Worm (Caenorhabditis elegans): ENCODE results near the gene cex-1.
A peak's percentile ranks its signal among the peaks of the same experiment; 100 is the strongest.

The cex-1 gene

DNA sequence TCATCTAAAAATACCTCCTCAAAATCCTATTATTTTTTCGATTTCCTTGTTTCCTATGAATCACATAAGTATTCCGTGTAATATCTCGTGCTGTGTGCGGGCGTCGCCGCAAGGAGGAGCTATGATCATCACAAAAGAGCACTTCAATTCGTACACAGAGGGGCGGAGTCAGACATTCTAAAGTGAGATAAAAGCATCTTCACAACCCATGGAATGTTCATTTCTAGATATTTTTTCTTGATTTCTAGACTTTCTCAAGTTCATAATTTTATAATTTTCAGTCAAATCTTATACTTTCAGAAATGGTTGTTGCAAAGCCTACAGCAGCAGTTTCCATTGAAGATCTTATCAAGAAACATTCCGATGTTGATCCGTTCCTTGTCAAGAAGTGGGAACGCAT, at the start of gene cex-1:
Gene cex-1, plus strand, starts transcription at position 301 of the 400 bp plus-strand sequence.
- TF ChIP-seq nhr-77 (tag; optimal IDR thresholded peaks at IDR 0.05) (no peak), nhr-23 (tag; optimal IDR thresholded peaks at IDR 0.05) (no peak), tbx-2 (tag; optimal IDR thresholded peaks at IDR 0.05) (no peak), hmg-11 (tag; optimal IDR thresholded peaks at IDR 0.05) (no peak), egl-27 (tag; optimal IDR thresholded peaks at IDR 0.05) (no peak)

DNA sequence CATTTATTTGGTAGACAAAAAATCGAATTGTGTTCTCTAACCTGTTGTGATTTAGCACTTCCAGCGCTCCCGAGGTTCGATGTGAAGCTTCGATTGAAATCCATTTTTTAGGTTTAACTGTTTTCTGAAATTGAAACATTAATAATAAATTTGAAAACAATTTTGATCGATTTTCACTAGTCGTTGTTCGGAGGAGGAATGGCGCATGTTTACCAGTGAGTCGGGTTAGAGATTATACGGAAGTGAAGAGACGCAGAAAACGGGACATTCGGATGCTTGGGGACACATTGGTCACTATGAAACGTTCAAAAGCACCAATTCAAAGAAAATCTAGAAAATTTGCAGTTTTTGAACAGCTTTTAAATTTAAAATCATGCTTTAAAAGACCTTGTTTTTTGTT, 48.7 kb upstream of the cex-1 start, which contains the start of gene fbxl-3:
Gene fbxl-3, minus strand, starts transcription at position 124 of the 400 bp plus-strand sequence.
- TF ChIP-seq pqm-1 (tag; optimal IDR thresholded peaks at IDR 0.05) (no peak), fkh-10 (GFP tag; optimal IDR thresholded peaks at IDR 0.05) (no peak), hmg-11 (tag; optimal IDR thresholded peaks at IDR 0.05) (peak; percentile 22), fkh-2 (tag; optimal IDR thresholded peaks at IDR 0.05) (no peak)

DNA sequence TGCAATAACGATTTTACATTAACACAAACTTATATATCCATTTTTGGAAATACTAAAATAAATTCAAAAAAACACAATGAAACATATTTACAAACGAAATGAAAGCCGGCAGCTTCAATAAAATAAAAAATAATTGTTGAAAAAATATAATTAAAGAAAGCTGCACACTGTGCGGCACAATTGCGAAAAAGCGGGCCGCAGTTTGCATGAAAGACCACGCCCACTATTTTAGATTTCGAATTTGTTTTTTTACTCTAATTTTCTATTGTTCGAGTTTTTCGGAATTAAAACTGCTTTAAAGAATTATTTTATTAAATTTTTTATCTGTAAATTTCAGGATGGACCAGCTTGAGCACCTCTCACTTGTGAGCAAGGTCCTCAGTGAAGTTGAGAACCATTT, 48.3 kb upstream of the cex-1 start, which contains the start of gene mog-5:
Gene mog-5, plus strand, starts transcription at position 338 of the 400 bp plus-strand sequence.
- TF ChIP-seq pha-4 (tag; optimal IDR thresholded peaks at IDR 0.05) (peak; percentile 50), ceh-28 (tag; optimal IDR thresholded peaks at IDR 0.05) (no peak), nhr-76 (tag; optimal IDR thresholded peaks at IDR 0.05) (no peak), hmg-11 (tag; optimal IDR thresholded peaks at IDR 0.05) (peak; percentile 30), ama-1 (optimal IDR thresholded peaks at IDR 0.05) (no peak), elt-2 (tag; optimal IDR thresholded peaks at IDR 0.05) (peak; percentile 40)

DNA sequence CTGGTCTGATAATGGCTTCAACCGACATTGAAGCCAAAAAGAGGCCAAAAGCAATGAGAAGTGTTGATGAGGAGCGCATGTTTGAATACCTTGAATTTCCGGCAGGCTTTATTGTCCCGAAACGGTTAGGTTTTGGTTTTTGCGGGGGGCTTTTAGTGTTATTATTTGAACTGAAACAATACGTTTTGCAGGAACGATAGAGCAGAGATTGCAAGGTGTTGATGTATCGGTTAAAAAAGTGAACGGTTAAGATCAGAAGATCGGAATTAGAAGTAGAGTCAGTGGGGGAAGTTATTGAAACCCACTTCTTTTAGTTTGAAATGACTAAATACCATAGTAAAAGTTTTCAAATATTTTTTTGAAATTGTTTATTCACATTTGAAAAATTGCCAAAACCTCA, 39.9 kb upstream of the cex-1 start, which contains the start of gene clec-141:
Gene clec-141, minus strand, starts transcription at position 101 of the 400 bp plus-strand sequence.
- no peak for TF ChIP-seq nhr-25 (tag; optimal IDR thresholded peaks at IDR 0.05)
- TF ChIP-seq nhr-23 (tag; optimal IDR thresholded peaks at IDR 0.05) = no peak
- TF ChIP-seq elt-1 (tag; optimal IDR thresholded peaks at IDR 0.05) = no peak
- TF ChIP-seq nhr-28 (tag; optimal IDR thresholded peaks at IDR 0.05) = no peak
- no peak for TF ChIP-seq nhr-67 (tag; optimal IDR thresholded peaks at IDR 0.05)
- TF ChIP-seq snpc-4 (tag; optimal IDR thresholded peaks at IDR 0.05) = no peak
- no peak for TF ChIP-seq pha-4 (tag; optimal IDR thresholded peaks at IDR 0.05)
- no peak for TF ChIP-seq tbx-2 (tag; optimal IDR thresholded peaks at IDR 0.05)
- TF ChIP-seq nhr-77 (tag; optimal IDR thresholded peaks at IDR 0.05) = no peak
- no peak for TF ChIP-seq nhr-43 (tag; optimal IDR thresholded peaks at IDR 0.05; ENCODE audit: poor library complexity, severe bottlenecking)
- no peak for TF ChIP-seq skn-1 (tag; optimal IDR thresholded peaks at IDR 0.05)
- TF ChIP-seq unc-39 (tag; optimal IDR thresholded peaks at IDR 0.05) = no peak
- no peak for TF ChIP-seq aly-2 (tag; optimal IDR thresholded peaks at IDR 0.05)
- no peak for TF ChIP-seq ceh-28 (tag; optimal IDR thresholded peaks at IDR 0.05)
- no peak for TF ChIP-seq nfya-1 (tag; optimal IDR thresholded peaks at IDR 0.05; ENCODE audit: insufficient read depth)
- no peak for TF ChIP-seq eor-1 (tag; optimal IDR thresholded peaks at IDR 0.05)
- no peak for TF ChIP-seq nhr-11 (tag; optimal IDR thresholded peaks at IDR 0.05)
- TF ChIP-seq ceh-82 (tag; optimal IDR thresholded peaks at IDR 0.05) = no peak

DNA sequence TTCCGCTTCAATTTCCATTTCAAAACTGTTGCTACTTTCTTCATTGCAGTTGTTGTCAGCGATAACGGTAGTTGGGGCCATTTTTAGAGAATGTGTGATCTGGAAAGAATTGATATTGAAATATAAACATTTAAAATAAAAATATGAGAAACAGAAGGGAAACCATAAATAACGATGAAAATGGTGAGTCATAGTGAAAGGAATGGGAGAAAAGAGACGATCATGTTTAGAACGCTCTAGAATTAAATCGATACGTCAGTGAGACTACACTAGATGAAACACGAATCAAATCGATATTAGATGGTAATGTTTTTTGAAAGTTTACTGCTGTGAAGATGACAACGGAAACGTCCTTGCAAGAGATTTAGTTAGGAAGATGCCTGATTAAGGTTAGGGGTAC, 38.6 kb upstream of the cex-1 start, which contains the start of the genes EEED8.12 and EEED8.4:
Gene EEED8.12, minus strand, starts transcription at position 101 of the 400 bp plus-strand sequence.
Gene EEED8.4, plus strand, starts transcription at position 396 of the 400 bp plus-strand sequence.
- TF ChIP-seq lsy-12 (tag; optimal IDR thresholded peaks at IDR 0.05) = no peak
- TF ChIP-seq nhr-43 (tag; optimal IDR thresholded peaks at IDR 0.05; ENCODE audit: poor library complexity, severe bottlenecking) = no peak
- TF ChIP-seq aly-2 (tag; optimal IDR thresholded peaks at IDR 0.05) = no peak
- no peak for TF ChIP-seq pqm-1 (tag; optimal IDR thresholded peaks at IDR 0.05)
- TF ChIP-seq pha-4 (tag; optimal IDR thresholded peaks at IDR 0.05) = no peak
- TF ChIP-seq ceh-82 (tag; optimal IDR thresholded peaks at IDR 0.05) = no peak
- TF ChIP-seq mdl-1 (tag; optimal IDR thresholded peaks at IDR 0.05) = no peak
- no peak for TF ChIP-seq ZK546.5 (tag; optimal IDR thresholded peaks at IDR 0.05)
- no peak for TF ChIP-seq mml-1 (tag; optimal IDR thresholded peaks at IDR 0.05)
- TF ChIP-seq lin-15B (tag; optimal IDR thresholded peaks at IDR 0.05) = no peak
- no peak for TF ChIP-seq nhr-67 (tag; optimal IDR thresholded peaks at IDR 0.05)

DNA sequence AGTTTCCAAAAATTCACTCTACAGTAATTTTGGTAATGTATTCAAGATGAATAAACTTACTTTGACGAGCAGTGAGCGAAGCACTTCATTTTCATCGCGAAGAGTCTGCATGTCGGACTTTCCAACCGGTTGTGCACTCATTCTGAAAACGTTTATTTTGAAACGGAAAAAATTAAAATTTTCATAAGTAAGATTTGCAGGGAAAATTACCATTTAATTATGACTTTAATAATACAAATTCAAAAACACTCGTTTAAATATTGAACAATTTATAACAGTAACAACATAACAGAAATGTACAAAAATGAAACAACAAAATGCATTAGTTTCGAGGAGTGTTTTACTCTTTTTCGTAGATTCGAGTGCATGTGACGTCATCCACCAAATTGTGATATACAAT, 35.0 kb upstream of the cex-1 start, which contains the start of the genes EEED8.13 and EEED8.18:
Gene EEED8.13, minus strand, starts transcription at position 101 of the 400 bp plus-strand sequence.
Gene EEED8.18, minus strand, starts transcription at position 144 of the 400 bp plus-strand sequence.
- TF ChIP-seq nhr-11 (tag; optimal IDR thresholded peaks at IDR 0.05) = no peak

Measured in whole organism, L3 larva.